Fruit fly (Drosophila melanogaster) whole organism, embryonic: ENCODE measurements around the gene CG7794.

Source experiments
- Awh ChIP-seq: fragments of 200-800 bp; sonication (Bioruptor generic); IDR thresholded peaks from 2 replicates; pipeline ENCODE4, ENCODE4 v1.3.6; 2022; ENCODE audit warnings: missing biosample characterization, missing genetic modification characterization
- B-H2 ChIP-seq: fragments of 200-800 bp; sonication (Bioruptor generic); optimal IDR thresholded peaks from 2 replicates; lab custom pipeline; 2018; ENCODE audit warnings: missing biosample characterization, mild to moderate bottlenecking, missing genetic modification characterization
- BEAF-32 ChIP-seq: fragments of 200-800 bp; sonication (Bioruptor generic); optimal IDR thresholded peaks from 3 replicates; lab custom pipeline; 2017; ENCODE audit warnings: missing biosample characterization, missing genetic modification characterization, mild to moderate bottlenecking, moderate library complexity, missing genetic modification reagents
- BtbVII ChIP-seq: fragments of 200-800 bp; sonication (Bioruptor generic); optimal IDR thresholded peaks from 3 replicates; lab custom pipeline; 2017; ENCODE audit warnings: missing biosample characterization, mild to moderate bottlenecking, missing genetic modification characterization
- C15 ChIP-seq: fragments of 200-800 bp; sonication (Bioruptor generic); IDR thresholded peaks from 3 replicates; pipeline ENCODE4 v1.3.6; 2022; ENCODE audit warnings: missing biosample characterization, missing genetic modification characterization
- CG10147 ChIP-seq: fragments of 200-800 bp; sonication (Bioruptor generic); optimal IDR thresholded peaks from 2 replicates; lab custom pipeline; 2019; ENCODE audit warnings: missing biosample characterization, mild to moderate bottlenecking, missing genetic modification characterization, moderate library complexity
- CG10959 ChIP-seq: fragments of 200-800 bp; sonication (Bioruptor generic); IDR thresholded peaks from 2 replicates; pipeline ENCODE4 v1.3.6; 2022; ENCODE audit warnings: missing biosample characterization, missing genetic modification characterization
- CG11504 ChIP-seq: fragments of 200-800 bp; sonication (Bioruptor generic); optimal IDR thresholded peaks from 3 replicates; lab custom pipeline; 2019; ENCODE audit warnings: missing biosample characterization, mild to moderate bottlenecking, missing genetic modification characterization, moderate library complexity
- CG11696 ChIP-seq: fragments of 200-800 bp; sonication (Bioruptor generic); IDR thresholded peaks from 2 replicates; pipeline ENCODE4 v1.3.6; 2022; ENCODE audit warnings: missing biosample characterization, missing genetic modification characterization
- CG12155 ChIP-seq: fragments of 200-800 bp; sonication (Bioruptor generic); optimal IDR thresholded peaks from 3 replicates; lab custom pipeline; 2016; ENCODE audit warnings: missing biosample characterization, missing genetic modification characterization
- CG12769 ChIP-seq: fragments of 200-800 bp; sonication (Bioruptor generic); optimal IDR thresholded peaks from 2 replicates; lab custom pipeline; 2019; ENCODE audit warnings: missing biosample characterization, mild to moderate bottlenecking, missing genetic modification characterization, moderate library complexity
- CG2678 ChIP-seq: fragments of 200-800 bp; sonication (Bioruptor generic); optimal IDR thresholded peaks from 3 replicates; lab custom pipeline; 2019; ENCODE audit warnings: missing biosample characterization, mild to moderate bottlenecking, missing genetic modification characterization, moderate library complexity
- CG2875 ChIP-seq: fragments of 200-800 bp; sonication (Bioruptor generic); optimal IDR thresholded peaks from 2 replicates; lab custom pipeline; 2017; ENCODE audit warnings: missing biosample characterization, mild to moderate bottlenecking, missing genetic modification characterization, missing genetic modification reagents
- CG2889 ChIP-seq: fragments of 200-800 bp; sonication (Bioruptor generic); IDR thresholded peaks from 3 replicates; pipeline ENCODE4 v1.3.6; 2022; ENCODE audit warnings: missing biosample characterization, missing genetic modification characterization
- CG30020 ChIP-seq: fragments of 200-800 bp; optimal IDR thresholded peaks from 2 replicates; lab custom pipeline; 2019; ENCODE audit warnings: missing biosample characterization, mild to moderate bottlenecking, missing genetic modification characterization, moderate library complexity
- CG34224 ChIP-seq: fragments of 200-800 bp; sonication (Bioruptor generic); IDR thresholded peaks from 3 replicates; pipeline ENCODE4 v1.3.6; 2022; ENCODE audit warnings: missing biosample characterization, missing genetic modification characterization; ENCODE audit not compliant: partially characterized antibody
- CG34422 ChIP-seq: fragments of 200-800 bp; sonication (Bioruptor generic); IDR thresholded peaks from 3 replicates; pipeline ENCODE4 v1.3.6; 2022; ENCODE audit warnings: missing biosample characterization, missing genetic modification characterization
- CG4404 ChIP-seq: fragments of 200-800 bp; sonication (Bioruptor generic); IDR thresholded peaks from 2 replicates; pipeline ENCODE4 v1.3.6; 2022; ENCODE audit warnings: missing biosample characterization, missing genetic modification characterization
- CG8765 ChIP-seq: fragments of 200-800 bp; sonication (Bioruptor generic); IDR thresholded peaks from 2 replicates; pipeline ENCODE4 v1.3.6; 2022; ENCODE audit warnings: missing biosample characterization, missing genetic modification characterization
- D19B ChIP-seq: fragments of 200-800 bp; sonication (Bioruptor generic); optimal IDR thresholded peaks from 2 replicates; lab custom pipeline; 2017; ENCODE audit warnings: missing biosample characterization, mild to moderate bottlenecking, missing genetic modification characterization
- Dip2 ChIP-seq: fragments of 200-800 bp; sonication (Bioruptor generic); IDR thresholded peaks from 2 replicates; pipeline ENCODE4 v1.3.6; 2022; ENCODE audit warnings: missing biosample characterization, missing genetic modification characterization
- Fer2 ChIP-seq: fragments of 200-800 bp; sonication (Bioruptor generic); optimal IDR thresholded peaks from 2 replicates; lab custom pipeline; 2018; ENCODE audit warnings: missing biosample characterization, mild to moderate bottlenecking, missing genetic modification characterization, moderate library complexity
- Hand ChIP-seq: fragments of 200-800 bp; sonication (Bioruptor generic); optimal IDR thresholded peaks from 2 replicates; lab custom pipeline; 2017; ENCODE audit warnings: mild to moderate bottlenecking, missing biosample characterization, missing genetic modification reagents, missing genetic modification characterization
- Hsf ChIP-seq: fragments of 200-800 bp; sonication (Bioruptor generic); optimal IDR thresholded peaks from 3 replicates; lab custom pipeline; 2016; ENCODE audit warnings: missing biosample characterization, missing genetic modification characterization
- Lhr ChIP-seq: fragments of 200-800 bp; sonication (Bioruptor generic); optimal IDR thresholded peaks from 3 replicates; lab custom pipeline; 2017; ENCODE audit warnings: mild to moderate bottlenecking, missing biosample characterization, missing genetic modification reagents, missing genetic modification characterization
- MBD-R2 ChIP-seq: fragments of 200-800 bp; sonication (Bioruptor generic); IDR thresholded peaks from 2 replicates; pipeline ENCODE4 v1.3.6; 2022; ENCODE audit warnings: missing biosample characterization, missing genetic modification characterization
- Mad ChIP-seq: fragments of 200-800 bp; sonication (Bioruptor generic); optimal IDR thresholded peaks from 2 replicates; lab custom pipeline; 2016; ENCODE audit warnings: missing biosample characterization, missing genetic modification characterization
- Opbp ChIP-seq: fragments of 200-800 bp; sonication (Bioruptor generic); IDR thresholded peaks from 3 replicates; pipeline ENCODE4 v1.3.6; 2022; ENCODE audit warnings: missing biosample characterization, missing genetic modification characterization; ENCODE audit not compliant: partially characterized antibody
- Pdp1 ChIP-seq, 2 experiments: fragments of 200-800 bp; sonication (Bioruptor generic); optimal IDR thresholded peaks; 3 replicates each; lab custom pipeline; 2016; ENCODE audit warnings: missing biosample characterization in 2 of 2, missing genetic modification characterization in 2 of 2, mild to moderate bottlenecking in 1 of 2, moderate library complexity in 1 of 2
- Side ChIP-seq: fragments of 200-800 bp; sonication (Bioruptor generic); optimal IDR thresholded peaks from 2 replicates; lab custom pipeline; 2016; ENCODE audit warnings: missing biosample characterization, missing genetic modification characterization
- Spps ChIP-seq: fragments of 200-800 bp; sonication (Bioruptor generic); optimal IDR thresholded peaks from 2 replicates; lab custom pipeline; 2018; ENCODE audit warnings: missing biosample characterization, mild to moderate bottlenecking, missing genetic modification characterization
- Sry-β ChIP-seq: fragments of 200-800 bp; sonication (Bioruptor generic); optimal IDR thresholded peaks from 2 replicates; lab custom pipeline; 2018; ENCODE audit warnings: missing biosample characterization, mild to moderate bottlenecking, missing genetic modification characterization, moderate library complexity
- YL-1 ChIP-seq: fragments of 200-800 bp; sonication (Bioruptor generic); optimal IDR thresholded peaks from 3 replicates; lab custom pipeline; 2017; ENCODE audit warnings: missing biosample characterization, mild to moderate bottlenecking, missing genetic modification characterization
- ase ChIP-seq: fragments of 200-800 bp; sonication (Bioruptor generic); IDR thresholded peaks from 3 replicates; pipeline ENCODE4 v1.3.6; 2022; ENCODE audit warnings: missing biosample characterization, missing genetic modification characterization
- bab2 ChIP-seq: fragments of 200-800 bp; sonication (Bioruptor generic); optimal IDR thresholded peaks from 2 replicates; lab custom pipeline; 2016; ENCODE audit warnings: missing biosample characterization, missing genetic modification characterization
- bsh ChIP-seq, 2 experiments: fragments of 200-800 bp; sonication (Bioruptor generic); optimal IDR thresholded peaks; 2 replicates each; lab custom pipeline; 2017 to 2018; ENCODE audit warnings: mild to moderate bottlenecking in 2 of 2, missing biosample characterization in 2 of 2, missing genetic modification characterization in 2 of 2, moderate library complexity in 1 of 2
- cad ChIP-seq: fragments of >200 bp; optimal IDR thresholded peaks from 2 replicates; lab custom pipeline; 2017; ENCODE audit warnings: missing biosample characterization, missing genetic modification characterization
- fu2 ChIP-seq: fragments of 200-800 bp; sonication (Bioruptor generic); optimal IDR thresholded peaks from 2 replicates; lab custom pipeline; 2016; ENCODE audit warnings: missing biosample characterization, missing genetic modification characterization
- gce ChIP-seq: fragments of 200-800 bp; sonication (Bioruptor generic); IDR thresholded peaks from 3 replicates; pipeline ENCODE4 v1.3.6; 2022; ENCODE audit warnings: missing biosample characterization, missing genetic modification characterization
- gsb-n ChIP-seq: fragments of 200-800 bp; sonication (Bioruptor generic); optimal IDR thresholded peaks from 3 replicates; lab custom pipeline; 2018; ENCODE audit warnings: missing biosample characterization, mild to moderate bottlenecking, missing genetic modification characterization
- her ChIP-seq: fragments of 200-800 bp; sonication (Bioruptor generic); optimal IDR thresholded peaks from 2 replicates; lab custom pipeline; 2016; ENCODE audit warnings: missing biosample characterization, missing genetic modification characterization
- knrl ChIP-seq: fragments of 200-800 bp; sonication (Bioruptor generic); IDR thresholded peaks from 3 replicates; pipeline ENCODE4 v1.3.6; 2022; ENCODE audit warnings: missing biosample characterization, missing genetic modification characterization; ENCODE audit not compliant: partially characterized antibody
- nerfin-2 ChIP-seq: fragments of 200-800 bp; sonication (Bioruptor generic); IDR thresholded peaks from 2 replicates; pipeline ENCODE4 v1.3.6; 2022; ENCODE audit warnings: missing biosample characterization, missing genetic modification characterization; ENCODE audit not compliant: partially characterized antibody
- nmo ChIP-seq: fragments of 200-800 bp; sonication (Bioruptor generic); optimal IDR thresholded peaks from 2 replicates; lab custom pipeline; 2018; ENCODE audit warnings: missing biosample characterization, mild to moderate bottlenecking, missing genetic modification characterization, moderate library complexity
- pfk ChIP-seq: fragments of 200-800 bp; sonication (Bioruptor generic); optimal IDR thresholded peaks from 2 replicates; lab custom pipeline; 2018; ENCODE audit warnings: missing biosample characterization, mild to moderate bottlenecking, missing genetic modification characterization, moderate library complexity
- sc ChIP-seq, 3 experiments: fragments of >200 bp in 2 of 3; fragments of 200-800 bp in 1 of 3; sonication (Bioruptor generic) in 1 of 3; optimal IDR thresholded peaks; 2 replicates in 2 of 3; 3 replicates in 1 of 3; lab custom pipeline; 2017; ENCODE audit warnings: mild to moderate bottlenecking in 1 of 3, missing biosample characterization in 1 of 3, missing genetic modification characterization in 1 of 3, missing genetic modification reagents in 1 of 3
- slp2 ChIP-seq: fragments of 200-800 bp; sonication (Bioruptor generic); optimal IDR thresholded peaks from 2 replicates; lab custom pipeline; 2016; ENCODE audit warnings: missing biosample characterization, missing genetic modification characterization
- wdn ChIP-seq: fragments of 200-800 bp; sonication (Bioruptor generic); IDR thresholded peaks from 2 replicates; pipeline ENCODE4 v1.3.6; 2022; ENCODE audit warnings: missing biosample characterization, missing genetic modification characterization

Gene CG7794

DNA sequence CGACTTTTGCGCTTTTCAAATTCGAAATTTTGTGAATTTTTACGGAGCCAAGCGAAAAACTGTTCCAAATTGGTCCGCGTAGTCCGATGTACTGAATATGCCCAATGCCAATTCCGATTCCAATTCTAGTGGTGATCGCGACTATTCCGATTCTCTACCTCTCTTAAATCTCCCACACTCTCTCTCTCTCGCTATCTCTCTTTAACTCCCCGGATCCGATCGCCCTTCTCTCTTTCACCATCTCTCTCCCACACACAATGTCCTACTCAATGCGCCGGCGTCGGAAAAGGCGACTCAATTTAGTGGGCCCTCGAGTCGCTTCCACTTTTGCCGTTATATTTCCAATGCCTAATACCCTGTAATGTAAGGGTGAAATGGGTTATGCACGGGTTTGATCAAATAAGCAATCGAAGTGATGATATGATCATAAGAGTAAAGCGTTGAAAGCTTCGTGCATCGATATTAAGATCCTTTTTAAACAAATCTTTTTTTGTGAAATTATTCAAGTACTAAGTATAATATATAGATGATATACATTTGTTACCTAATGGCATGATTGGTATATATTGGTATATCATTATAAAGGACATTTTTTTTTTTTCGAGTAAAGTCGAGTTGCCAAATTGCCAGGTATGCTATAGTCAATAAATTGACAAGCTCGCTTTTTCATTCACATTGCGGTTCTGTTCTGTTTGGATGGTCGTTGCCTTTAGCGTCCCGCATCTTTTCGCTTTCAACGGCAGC lies 25.9 kb downstream of the CG7794 start (continued):
- TF ChIP-seq CG12155 (GFP tag; lab: Kevin White, UChicago), result peak; percentile 68
- TF ChIP-seq MBD-R2 (GFP tag; lab: Robert Waterston, UW), result 0 out of 2 replicates have a peak, but pooled peaks have one; percentile 15
- TF ChIP-seq Awh (GFP tag; lab: Robert Waterston, UW), result no peak
- no peak for TF ChIP-seq slp2 (GFP tag; lab: Kevin White, UChicago)
- peak; percentile 65 for TF ChIP-seq Hsf
- TF ChIP-seq Fer2 (tag; lab: Kevin White, UChicago), result no peak
- TF ChIP-seq CG10959 (GFP tag; lab: Robert Waterston, UW), result peak; percentile 47; the same call in 1 of the 2 replicates
- no peak for TF ChIP-seq CG11696 (GFP tag; lab: Robert Waterston, UW)
- TF ChIP-seq D19B (GFP tag; lab: Kevin White, UChicago), result peak; percentile 86
- no peak for TF ChIP-seq her (GFP tag; lab: Kevin White, UChicago)
- TF ChIP-seq gce (GFP tag; lab: Robert Waterston, UW), result no peak
- no peak for TF ChIP-seq Side
- 0 out of 2 replicates have a peak, but pooled peaks have one; percentile 9 for TF ChIP-seq CG8765
- TF ChIP-seq wdn (GFP tag; lab: Robert Waterston, UW), result no peak
- peak; percentile 56 for TF ChIP-seq gsb-n (tag; lab: Kevin White, UChicago)
- no peak for TF ChIP-seq CG12769 (tag; lab: Kevin White, UChicago)
- no peak for TF ChIP-seq CG34224 (GFP tag; lab: Robert Waterston, UW)
- TF ChIP-seq CG2678 (tag; lab: Kevin White, UChicago), result peak; percentile 84
- no peak for TF ChIP-seq nerfin-2 (GFP tag; lab: Robert Waterston, UW)
- peak; percentile 32 for TF ChIP-seq bab2 (GFP tag; lab: Kevin White, UChicago)
- TF ChIP-seq Lhr (GFP tag; lab: Kevin White, UChicago), result peak; percentile 49
- no peak for TF ChIP-seq sc (optimal IDR thresholded peaks at IDR 0.05; lab: Kevin White, UChicago)
- peak; percentile 74 for TF ChIP-seq sc (GFP tag; optimal IDR thresholded peaks at IDR 0.05; lab: Kevin White, UChicago)
- TF ChIP-seq B-H2 (GFP tag; lab: Kevin White, UChicago), result no peak
- TF ChIP-seq Hand (GFP tag; lab: Kevin White, UChicago), result no peak
- no peak for TF ChIP-seq Sry-β (GFP tag; lab: Kevin White, UChicago)
- peak; percentile 15 for TF ChIP-seq CG10147 (GFP tag; lab: Kevin White, UChicago)
- TF ChIP-seq bsh (GFP tag; optimal IDR thresholded peaks at IDR 0.05; lab: Kevin White, UChicago), result peak; percentile 42 to 75
- TF ChIP-seq CG2875, result peak; percentile 66
- TF ChIP-seq cad (GFP tag; lab: Kevin White, UChicago), result no peak
- peak; percentile 38 for TF ChIP-seq CG4404 (GFP tag; lab: Robert Waterston, UW)
- TF ChIP-seq CG11504, result peak; percentile 80
- peak; percentile 16 for TF ChIP-seq CG30020 (tag; lab: Kevin White, UChicago)
- TF ChIP-seq Opbp (GFP tag; lab: Robert Waterston, UW), result no peak
- peak; percentile 31 for TF ChIP-seq Spps (tag; lab: Kevin White, UChicago)
- TF ChIP-seq BEAF-32 (GFP tag; lab: Kevin White, UChicago), result no peak
- peak; percentile 10 for TF ChIP-seq Mad (GFP tag; lab: Kevin White, UChicago)
- TF ChIP-seq fu2 (GFP tag; lab: Kevin White, UChicago), result no peak
- no peak for TF ChIP-seq ase
- no peak for TF ChIP-seq pfk (GFP tag; lab: Kevin White, UChicago)
- no peak for TF ChIP-seq knrl (GFP tag; lab: Robert Waterston, UW)
- TF ChIP-seq CG34422, result no peak
- TF ChIP-seq Pdp1 (GFP tag; optimal IDR thresholded peaks at IDR 0.05; lab: Kevin White, UChicago), result peak; percentile 30 to 57
- TF ChIP-seq Dip2 (GFP tag; lab: Robert Waterston, UW), result no peak
- TF ChIP-seq C15 (GFP tag; lab: Robert Waterston, UW), result no peak
- 0 out of 3 replicates have a peak, but pooled peaks have one; percentile 43 for TF ChIP-seq CG2889
- TF ChIP-seq nmo (GFP tag; lab: Kevin White, UChicago), result peak; percentile 90
- peak; percentile 34 for TF ChIP-seq BtbVII (GFP tag; lab: Kevin White, UChicago)
- no peak for TF ChIP-seq YL-1
